Fruit fly (Drosophila melanogaster): ENCODE results near the gene Smyd5.

Smyd5 gene

DNA sequence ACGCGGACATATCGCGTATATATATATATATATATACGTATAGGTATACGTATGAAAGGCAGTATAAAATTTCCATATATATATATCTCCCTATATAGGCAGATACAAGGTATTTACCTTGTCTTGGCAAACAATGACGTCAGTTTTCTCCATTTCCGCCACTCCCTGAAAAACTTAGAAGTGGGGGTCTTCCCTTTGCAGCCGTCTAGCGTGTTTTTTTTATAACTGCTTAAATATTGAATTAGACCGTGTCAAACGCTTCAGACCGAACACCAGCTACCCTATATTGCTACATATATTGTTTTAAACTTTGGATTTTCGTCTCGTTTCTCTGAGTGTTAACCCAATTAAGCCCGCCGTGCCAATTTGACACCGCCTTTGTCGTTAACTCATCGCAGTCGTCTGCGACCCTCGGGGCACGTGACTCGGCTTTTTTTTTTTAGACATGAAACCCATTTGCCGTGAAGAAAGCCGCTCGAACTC, 41.9 kb downstream of the Smyd5 start (continued):
- no peak for TF ChIP-seq CG16813 (GFP tag; IDR thresholded peaks at IDR 0.05; ENCODE audit: partially characterized antibody)
- TF ChIP-seq Ptx1 (GFP tag; IDR thresholded peaks at IDR 0.05): 0 out of 2 replicates have a peak, but pooled peaks have one; percentile 27
- no peak for TF ChIP-seq CG10959 (GFP tag; IDR thresholded peaks at IDR 0.05)
- TF ChIP-seq Sin3A (optimal IDR thresholded peaks at IDR 0.05): no peak
- TF ChIP-seq gem (tag; optimal IDR thresholded peaks at IDR 0.05): peak; percentile 33
- TF ChIP-seq stc (GFP tag; IDR thresholded peaks at IDR 0.05): no peak
- no peak for TF ChIP-seq tin (GFP tag; optimal IDR thresholded peaks at IDR 0.05)
- no peak for TF ChIP-seq Mad (GFP tag; optimal IDR thresholded peaks at IDR 0.05)
- TF ChIP-seq CG12104 (GFP tag; optimal IDR thresholded peaks at IDR 0.05): no peak
- peak; percentile 13 for TF ChIP-seq Sox102F (GFP tag; optimal IDR thresholded peaks at IDR 0.05)
- TF ChIP-seq CG15696 (tag; optimal IDR thresholded peaks at IDR 0.05): peak; percentile 26
- TF ChIP-seq Scr (GFP tag; IDR thresholded peaks at IDR 0.05; ENCODE audit: partially characterized antibody): no peak
- TF ChIP-seq en (GFP tag; optimal IDR thresholded peaks at IDR 0.05): no peak
- peak; percentile 47; the same call in 1 of the 2 replicates for TF ChIP-seq NFAT (GFP tag; IDR thresholded peaks at IDR 0.05)
- no peak for TF ChIP-seq CG13624 (GFP tag; optimal IDR thresholded peaks at IDR 0.05)
- TF ChIP-seq CG10209 (GFP tag; optimal IDR thresholded peaks at IDR 0.05): peak; percentile 24
- peak; percentile 13 for TF ChIP-seq CG5180 (GFP tag; optimal IDR thresholded peaks at IDR 0.05)
- no peak for TF ChIP-seq CG8089 (GFP tag; optimal IDR thresholded peaks at IDR 0.05)
- 0 out of 3 replicates have a peak, but pooled peaks have one; percentile 16 for TF ChIP-seq H15 (GFP tag; IDR thresholded peaks at IDR 0.05)
- no peak for TF ChIP-seq crp (GFP tag; optimal IDR thresholded peaks at IDR 0.05)
- no peak for TF ChIP-seq CkIIα-i1 (GFP tag; IDR thresholded peaks at IDR 0.05)
- no peak for TF ChIP-seq CG6175 (GFP tag; IDR thresholded peaks at IDR 0.05)
- peak; percentile 9 for TF ChIP-seq Side (GFP tag; optimal IDR thresholded peaks at IDR 0.05)
- no peak for TF ChIP-seq Sry-δ (GFP tag; optimal IDR thresholded peaks at IDR 0.05)
- TF ChIP-seq amos (GFP tag; IDR thresholded peaks at IDR 0.05; ENCODE audit: partially characterized antibody): no peak
- TF ChIP-seq nom (GFP tag; optimal IDR thresholded peaks at IDR 0.05): peak; percentile 47
- no peak for TF ChIP-seq crol (GFP tag; IDR thresholded peaks at IDR 0.05)
- 0 out of 3 replicates have a peak, but pooled peaks have one; percentile 14 for TF ChIP-seq gce (GFP tag; IDR thresholded peaks at IDR 0.05)
- TF ChIP-seq ro (GFP tag; IDR thresholded peaks at IDR 0.05): no peak
- TF ChIP-seq CG7357 (GFP tag; IDR thresholded peaks at IDR 0.05): no peak
- peak; percentile 5 for TF ChIP-seq nau (GFP tag; optimal IDR thresholded peaks at IDR 0.05)
- peak; percentile 85 for TF ChIP-seq sens (GFP tag)
- TF ChIP-seq dan (GFP tag; IDR thresholded peaks at IDR 0.05): no peak
- TF ChIP-seq CG14710 (tag; optimal IDR thresholded peaks at IDR 0.05): peak; percentile 27
- no peak for TF ChIP-seq hkb (optimal IDR thresholded peaks at IDR 0.05)
- peak; percentile 55; the same call in 1 of the 2 replicates for TF ChIP-seq hkb (GFP tag; IDR thresholded peaks at IDR 0.05)
- TF ChIP-seq da (GFP tag; optimal IDR thresholded peaks at IDR 0.05): no peak
- peak; percentile 89 for TF ChIP-seq CG13894 (tag; optimal IDR thresholded peaks at IDR 0.05)
- TF ChIP-seq CG18476 (GFP tag; optimal IDR thresholded peaks at IDR 0.05): no peak
- peak; percentile 28 for TF ChIP-seq CG11504 (tag; optimal IDR thresholded peaks at IDR 0.05)
- no peak for TF ChIP-seq CG3995 (GFP tag; optimal IDR thresholded peaks at IDR 0.05)
- TF ChIP-seq Dref (GFP tag; IDR thresholded peaks at IDR 0.05): no peak
- no peak for TF ChIP-seq H2.0 (GFP tag; IDR thresholded peaks at IDR 0.05)
- no peak for TF ChIP-seq slou (GFP tag; optimal IDR thresholded peaks at IDR 0.05)
- peak; percentile 43 for TF ChIP-seq CG3407 (GFP tag; optimal IDR thresholded peaks at IDR 0.05)
- TF ChIP-seq Fer3 (tag; optimal IDR thresholded peaks at IDR 0.05): no peak
- no peak for TF ChIP-seq Jarid2 (GFP tag; optimal IDR thresholded peaks at IDR 0.05)
- TF ChIP-seq CG10321 (GFP tag; IDR thresholded peaks at IDR 0.05): no peak
- no peak for TF ChIP-seq vnd (GFP tag; IDR thresholded peaks at IDR 0.05; ENCODE audit: partially characterized antibody)
- TF ChIP-seq CG2120 (GFP tag; optimal IDR thresholded peaks at IDR 0.05): peak; percentile 26
- TF ChIP-seq CG43689 (GFP tag; IDR thresholded peaks at IDR 0.05): no peak
- TF ChIP-seq Oli (tag; optimal IDR thresholded peaks at IDR 0.05): no peak
